Fruit fly (Drosophila melanogaster): ENCODE measurements around the gene CG42688.

DNA sequence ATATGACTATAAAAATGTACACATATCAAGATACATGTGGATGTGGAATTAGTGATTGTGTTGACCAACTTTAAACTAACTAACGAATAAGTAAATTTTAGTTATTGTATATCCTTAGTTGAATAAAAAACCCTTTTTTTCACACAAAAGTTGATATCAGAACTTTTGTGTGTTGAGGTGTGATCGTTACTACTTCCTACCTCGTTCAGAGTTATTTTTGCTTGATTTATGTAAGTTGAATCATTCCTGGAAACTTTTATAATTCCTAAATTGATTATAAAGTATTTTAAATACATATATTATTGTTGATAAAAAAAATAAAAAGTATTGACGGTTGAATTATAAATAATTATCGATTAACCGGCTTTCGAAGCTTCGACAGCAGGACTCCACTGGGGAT is 1.1 kb upstream of the CG42688 start, which contains the start of gene CG46059:
- no peak for TF ChIP-seq cnc (optimal IDR thresholded peaks at IDR 0.05)
- no peak for TF ChIP-seq CG12768 (GFP tag; optimal IDR thresholded peaks at IDR 0.05)
- no peak for TF ChIP-seq Clk (GFP tag; optimal IDR thresholded peaks at IDR 0.05)
- no peak for TF ChIP-seq Hr96 (GFP tag; optimal IDR thresholded peaks at IDR 0.05)
- TF ChIP-seq CG11617 (GFP tag; optimal IDR thresholded peaks at IDR 0.05) = no peak
- no peak for TF ChIP-seq cic (GFP tag; optimal IDR thresholded peaks at IDR 0.05)
- no peak for TF ChIP-seq kay (GFP tag; ENCODE audit: borderline replicate concordance)
- TF ChIP-seq tj (GFP tag; optimal IDR thresholded peaks at IDR 0.05) = no peak
